Worm (Caenorhabditis elegans) whole organism, L1 larva: Measurements from ENCODE around the gene idpp-3.

Source experiments
- ces-1 ChIP-seq: fragments of 150-350 bp; optimal IDR thresholded peaks from 2 replicates; lab custom pipeline; 2014; ENCODE audit warnings: missing biosample characterization, missing genetic modification reagents, missing genetic modification characterization
- nhr-77 ChIP-seq: fragments of 150-350 bp; optimal IDR thresholded peaks from 2 replicates; lab custom pipeline; 2014; ENCODE audit warnings: missing biosample characterization, missing genetic modification characterization
- snpc-4 ChIP-seq: fragments of 150-350 bp; optimal IDR thresholded peaks from 2 replicates; lab custom pipeline; 2014; ENCODE audit warnings: missing biosample characterization, missing genetic modification characterization
- swsn-7 ChIP-seq: sonication (generic microtip); optimal IDR thresholded peaks from 2 replicates; lab custom pipeline; 2016; ENCODE audit warnings: missing genetic modification characterization, missing compliant biosample characterization

DNA sequence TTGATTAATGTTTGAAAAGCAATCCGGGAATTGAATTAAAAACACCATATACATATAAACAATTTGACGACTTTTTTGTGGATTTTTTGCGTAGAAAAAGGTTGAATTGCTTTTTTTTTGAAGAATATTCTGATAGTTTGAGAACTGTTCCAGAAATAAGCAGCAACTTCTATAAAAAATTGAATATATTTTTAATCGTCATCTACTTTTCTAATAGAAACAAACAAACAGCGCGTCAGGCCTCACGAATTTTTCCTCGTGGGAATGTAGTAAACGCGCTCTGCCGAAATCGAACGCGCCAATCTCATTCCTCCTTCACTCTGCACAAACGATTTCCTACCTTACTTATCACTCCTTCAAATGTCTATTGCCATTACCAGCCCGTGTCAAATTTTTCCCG is 2.9 kb upstream of the idpp-3 start, which contains the start of gene rgs-11:
- TF ChIP-seq swsn-7 (tag; lab: Kevin White, UChicago) (no peak), snpc-4 (tag; lab: Kevin White, UChicago) (no peak), ces-1 (no peak), nhr-77 (no peak)
